Worm (Caenorhabditis elegans): ENCODE results near the gene hex-3.
A peak's percentile ranks its signal among the peaks of the same experiment; 100 is the strongest.

Gene hex-3

ce11 chrIII:10820592-10821242 lies 28.3 kb upstream of the hex-3 start:
- TF ChIP-seq lin-11 (tag; optimal IDR thresholded peaks at IDR 0.05): no peak
- TF ChIP-seq eyg-1 (tag; optimal IDR thresholded peaks at IDR 0.05): no peak
- TF ChIP-seq unc-86 (tag; optimal IDR thresholded peaks at IDR 0.05): no peak
- no peak for TF ChIP-seq K02D7.2 (tag; optimal IDR thresholded peaks at IDR 0.05)
- no peak for TF ChIP-seq F13H6.1 (tag; optimal IDR thresholded peaks at IDR 0.05)
- no peak for TF ChIP-seq pag-3 (tag; optimal IDR thresholded peaks at IDR 0.05; ENCODE audit: borderline replicate concordance)
- TF ChIP-seq sox-4 (tag; optimal IDR thresholded peaks at IDR 0.05): no peak
- no peak for TF ChIP-seq ceh-34 (tag; optimal IDR thresholded peaks at IDR 0.05)
- no peak for TF ChIP-seq ahr-1 (tag; optimal IDR thresholded peaks at IDR 0.05)
- no peak for TF ChIP-seq che-1 (tag; optimal IDR thresholded peaks at IDR 0.05)
- TF ChIP-seq tbx-7 (tag; optimal IDR thresholded peaks at IDR 0.05): no peak
- no peak for TF ChIP-seq pha-2 (tag; optimal IDR thresholded peaks at IDR 0.05)
- TF ChIP-seq ceh-2 (tag; optimal IDR thresholded peaks at IDR 0.05): no peak
- TF ChIP-seq hlh-15 (tag; optimal IDR thresholded peaks at IDR 0.05): no peak

ce11 chrIII:10822494-10823113 lies 26.4 kb upstream of the hex-3 start:
- TF ChIP-seq elt-2 (tag; optimal IDR thresholded peaks at IDR 0.05) (peak; percentile 63), tbx-2 (tag; optimal IDR thresholded peaks at IDR 0.05) (no peak)

DNA sequence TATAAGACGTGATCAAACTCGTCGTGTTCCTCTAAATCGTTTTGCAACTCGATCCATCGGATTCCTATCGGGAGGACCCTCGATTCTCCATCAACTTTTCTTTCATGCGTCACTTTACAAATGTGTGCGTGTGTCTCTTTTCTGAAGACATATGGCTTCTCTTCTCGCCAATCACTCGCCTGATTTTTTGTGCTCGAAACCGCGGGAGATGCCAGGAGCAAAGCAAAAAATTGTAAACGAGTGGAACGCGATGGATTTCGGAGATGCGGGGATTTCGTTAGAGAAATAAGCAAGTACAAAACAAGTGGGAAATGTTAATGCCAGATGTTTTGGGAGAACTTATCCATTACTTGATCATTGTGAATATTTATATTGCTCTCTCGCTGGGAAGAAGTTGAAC lies 24.8 kb upstream of the hex-3 start:
- TF ChIP-seq ceh-48 (tag; optimal IDR thresholded peaks at IDR 0.05): no peak
- no peak for TF ChIP-seq ceh-45 (GFP tag; IDR thresholded peaks at IDR 0.05)
- TF ChIP-seq hlh-15 (tag; optimal IDR thresholded peaks at IDR 0.05): no peak
- TF ChIP-seq ceh-34 (tag; optimal IDR thresholded peaks at IDR 0.05): peak; percentile 35
- peak; percentile 44 for TF ChIP-seq ceh-18 (tag; optimal IDR thresholded peaks at IDR 0.05)
- no peak for TF ChIP-seq lim-6 (tag; optimal IDR thresholded peaks at IDR 0.05)

DNA sequence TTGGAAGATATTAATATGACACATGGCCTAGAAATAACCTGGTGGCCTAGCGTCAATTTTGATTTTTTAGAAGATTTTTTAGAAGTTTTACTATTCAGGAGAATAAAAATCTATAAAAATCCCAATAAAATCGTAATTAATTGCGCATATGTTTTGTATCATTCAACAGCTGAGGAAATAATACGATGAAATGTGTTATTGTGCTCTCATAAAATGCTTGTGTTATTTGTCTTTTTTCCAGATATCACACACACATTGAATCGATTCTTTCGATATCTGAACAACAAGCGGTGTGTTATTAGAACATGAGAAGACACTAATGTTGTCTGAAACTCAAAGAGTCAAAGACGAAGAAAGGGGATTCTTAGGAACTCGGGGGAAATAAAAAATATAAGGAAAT lies 23.9 kb upstream of the hex-3 start:
- TF ChIP-seq nhr-232 (tag; optimal IDR thresholded peaks at IDR 0.05): no peak

DNA sequence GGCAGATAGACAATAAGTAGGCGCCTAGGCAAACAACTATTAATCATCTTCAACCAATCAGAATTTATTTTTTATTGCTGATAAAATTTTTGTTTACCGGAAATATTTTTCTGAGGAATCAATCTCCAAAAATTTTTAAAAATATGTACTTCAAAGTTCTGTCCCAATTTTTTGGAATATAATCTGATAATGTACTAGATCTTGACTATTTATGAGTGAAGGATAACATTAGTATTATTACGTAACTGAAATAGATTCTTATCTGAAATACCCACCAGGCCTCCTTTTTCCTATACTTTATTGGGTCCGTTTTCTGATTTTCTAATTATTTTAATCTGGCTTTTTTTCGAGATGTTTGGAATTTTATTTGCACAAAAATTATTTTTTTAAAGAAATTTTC lies 17.5 kb upstream of the hex-3 start:
- TF ChIP-seq ets-4 (tag; optimal IDR thresholded peaks at IDR 0.05) (no peak), rnt-1 (tag; optimal IDR thresholded peaks at IDR 0.05) (no peak), ceh-45 (GFP tag; IDR thresholded peaks at IDR 0.05) (no peak), nfya-1 (tag; optimal IDR thresholded peaks at IDR 0.05) (no peak), tbx-2 (tag; optimal IDR thresholded peaks at IDR 0.05) (no peak), hlh-6 (tag; optimal IDR thresholded peaks at IDR 0.05) (no peak), fkh-10 (GFP tag; optimal IDR thresholded peaks at IDR 0.05) (no peak), madf-2 (tag; optimal IDR thresholded peaks at IDR 0.05) (no peak), ceh-2 (tag; optimal IDR thresholded peaks at IDR 0.05) (no peak)

DNA sequence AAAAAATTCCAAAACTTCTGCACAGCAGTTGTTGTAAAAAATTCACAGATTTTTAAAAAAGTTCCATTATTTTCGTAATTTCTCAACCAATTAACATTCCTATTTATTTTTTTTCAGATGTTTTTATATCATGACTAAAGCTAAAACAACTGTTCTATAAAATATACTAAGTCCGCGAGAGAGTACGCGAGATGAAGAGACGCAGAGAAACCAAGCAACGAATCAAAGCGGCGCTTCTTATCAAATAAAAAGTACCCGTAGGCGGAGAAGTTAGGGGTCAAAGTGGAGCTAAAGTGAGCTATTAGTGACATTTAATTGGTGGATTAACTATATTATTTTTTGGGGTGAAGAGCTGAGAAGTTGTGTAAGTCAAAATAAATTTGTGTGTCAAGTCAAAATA lies 16.4 kb upstream of the hex-3 start, which contains the start of gene sbsp-1:
Gene sbsp-1, plus strand, starts transcription at position 301 of the 400 bp plus-strand sequence.
- no peak for TF ChIP-seq dmd-4 (tag; optimal IDR thresholded peaks at IDR 0.05; ENCODE audit: borderline replicate concordance)

- no peak for TF ChIP-seq ref-2 (tag; optimal IDR thresholded peaks at IDR 0.05)
- TF ChIP-seq pha-4 (tag; optimal IDR thresholded peaks at IDR 0.05): no peak
- no peak for TF ChIP-seq fkh-6 (tag; optimal IDR thresholded peaks at IDR 0.05)
- TF ChIP-seq lin-11 (tag; optimal IDR thresholded peaks at IDR 0.05): no peak
- TF ChIP-seq hlh-15 (tag; optimal IDR thresholded peaks at IDR 0.05): no peak
- TF ChIP-seq unc-3 (GFP tag; conservative IDR thresholded peaks at IDR 0.05): no peak
- TF ChIP-seq unc-3 (tag; optimal IDR thresholded peaks at IDR 0.05): no peak
- TF ChIP-seq eyg-1 (tag; optimal IDR thresholded peaks at IDR 0.05): no peak
- no peak for TF ChIP-seq fax-1 (tag; optimal IDR thresholded peaks at IDR 0.05)
- TF ChIP-seq dve-1 (tag; optimal IDR thresholded peaks at IDR 0.05): no peak
- no peak for TF ChIP-seq npax-4 (tag; optimal IDR thresholded peaks at IDR 0.05)
- TF ChIP-seq ceh-48 (tag; optimal IDR thresholded peaks at IDR 0.05): no peak
- peak; percentile 29 for TF ChIP-seq ceh-18 (tag; optimal IDR thresholded peaks at IDR 0.05)
- no peak for TF ChIP-seq ets-4 (tag; optimal IDR thresholded peaks at IDR 0.05)
- no peak for TF ChIP-seq unc-86 (tag; optimal IDR thresholded peaks at IDR 0.05)
- no peak for TF ChIP-seq sox-2 (GFP tag; IDR thresholded peaks at IDR 0.05)
- no peak for TF ChIP-seq ceh-30 (tag; optimal IDR thresholded peaks at IDR 0.05)
- peak; percentile 60 for TF ChIP-seq unc-42 (tag; optimal IDR thresholded peaks at IDR 0.05)
- TF ChIP-seq pat-9 (tag; optimal IDR thresholded peaks at IDR 0.05): peak; percentile 16
- no peak for TF ChIP-seq che-1 (tag; optimal IDR thresholded peaks at IDR 0.05)
Measured at ce11 chrIII:10844873-10845272, 4.1 kb upstream of the hex-3 start, which contains the start of gene pde-12. Gene pde-12, minus strand, starts transcription at chrIII:10845020.

Measured in whole organism, late embryonic.